Worm (Caenorhabditis elegans): ENCODE results near the gene F56D2.8.
A peak's percentile ranks its signal among the peaks of the same experiment; 100 is the strongest.

F56D2.8 gene

ce11 chrIII:5552072-5552667, 30.5 kb downstream of the F56D2.8 start, which contains the start of gene F09F7.6:
F09F7.6 (minus strand) TSS chrIII:5552135.
- TF ChIP-seq C34F6.9 (tag; optimal IDR thresholded peaks at IDR 0.05), result peak; percentile 65
- no peak for TF ChIP-seq sem-4 (tag; optimal IDR thresholded peaks at IDR 0.05)
- TF ChIP-seq ztf-4 (tag; optimal IDR thresholded peaks at IDR 0.05), result peak; percentile 46
- TF ChIP-seq nhr-21 (tag; optimal IDR thresholded peaks at IDR 0.05), result peak; percentile 74
- peak; percentile 82 for TF ChIP-seq sma-3 (GFP tag; optimal IDR thresholded peaks at IDR 0.05)
- TF ChIP-seq unc-39 (tag; optimal IDR thresholded peaks at IDR 0.05), result no peak
- peak; percentile 40 for TF ChIP-seq elt-1 (tag; optimal IDR thresholded peaks at IDR 0.05)
- TF ChIP-seq unc-55 (GFP tag; optimal IDR thresholded peaks at IDR 0.05), result no peak
- TF ChIP-seq peb-1 (tag; optimal IDR thresholded peaks at IDR 0.05), result no peak
- no peak for TF ChIP-seq ceh-82 (tag; optimal IDR thresholded peaks at IDR 0.05)
- no peak for TF ChIP-seq alr-1 (tag; optimal IDR thresholded peaks at IDR 0.05)
- no peak for TF ChIP-seq elt-3 (tag; optimal IDR thresholded peaks at IDR 0.05)
- TF ChIP-seq fos-1 (tag; optimal IDR thresholded peaks at IDR 0.05), result peak; percentile 51
- TF ChIP-seq aly-2 (tag; optimal IDR thresholded peaks at IDR 0.05), result no peak
- peak; percentile 78 for TF ChIP-seq crh-2 (tag; optimal IDR thresholded peaks at IDR 0.05)
- TF ChIP-seq blmp-1 (tag; optimal IDR thresholded peaks at IDR 0.05; ENCODE audit: insufficient read depth), result peak; percentile 48
- no peak for TF ChIP-seq ztf-11 (tag; optimal IDR thresholded peaks at IDR 0.05)
- peak; percentile 95 for TF ChIP-seq sma-9 (GFP tag; optimal IDR thresholded peaks at IDR 0.05)
- TF ChIP-seq sma-9 (tag; optimal IDR thresholded peaks at IDR 0.05), result peak; percentile 36
- no peak for TF ChIP-seq unc-62 (GFP tag; optimal IDR thresholded peaks at IDR 0.05)
- peak; percentile 91 for TF ChIP-seq nhr-129 (tag; optimal IDR thresholded peaks at IDR 0.05)
- TF ChIP-seq lsy-2 (tag; optimal IDR thresholded peaks at IDR 0.05), result peak in 1 of 2 experiments; percentile 74
- TF ChIP-seq ama-1 (optimal IDR thresholded peaks at IDR 0.05), result peak; percentile 15
- TF ChIP-seq nhr-10 (tag; optimal IDR thresholded peaks at IDR 0.05), result no peak
- TF ChIP-seq ZK546.5 (tag; optimal IDR thresholded peaks at IDR 0.05), result no peak
- no peak for TF ChIP-seq nhr-23 (tag; optimal IDR thresholded peaks at IDR 0.05)
- no peak for TF ChIP-seq mab-5 (tag; optimal IDR thresholded peaks at IDR 0.05)
- peak; percentile 60 for TF ChIP-seq gmeb-1 (tag; optimal IDR thresholded peaks at IDR 0.05)
- no peak for TF ChIP-seq nhr-11 (tag; optimal IDR thresholded peaks at IDR 0.05)
- TF ChIP-seq F13H6.1 (tag; optimal IDR thresholded peaks at IDR 0.05), result peak; percentile 75
- TF ChIP-seq lin-11 (tag; optimal IDR thresholded peaks at IDR 0.05), result no peak
- no peak for TF ChIP-seq lin-39 (tag; optimal IDR thresholded peaks at IDR 0.05)
- TF ChIP-seq skn-1 (tag; optimal IDR thresholded peaks at IDR 0.05), result no peak
- peak; percentile 65 to 68 for TF ChIP-seq mdl-1 (tag; optimal IDR thresholded peaks at IDR 0.05)
- peak; percentile 79 for TF ChIP-seq nhr-25 (tag; optimal IDR thresholded peaks at IDR 0.05)
- TF ChIP-seq snpc-4 (tag; optimal IDR thresholded peaks at IDR 0.05), result no peak
- no peak for TF ChIP-seq ztf-1 (GFP tag; conservative IDR thresholded peaks at IDR 0.05)

ce11 chrIII:5550844-5551243, 31.8 kb downstream of the F56D2.8 start:
- TF ChIP-seq sma-3 (GFP tag; optimal IDR thresholded peaks at IDR 0.05) (peak; percentile 24), snpc-4 (tag; optimal IDR thresholded peaks at IDR 0.05) (no peak), mbf-1 (tag; optimal IDR thresholded peaks at IDR 0.05) (no peak), ama-1 (optimal IDR thresholded peaks at IDR 0.05) (peak; percentile 79), lin-13 (GFP tag; optimal IDR thresholded peaks at IDR 0.05) (peak; percentile 31), ztf-4 (tag; optimal IDR thresholded peaks at IDR 0.05) (peak; percentile 46), lsy-2 (tag; optimal IDR thresholded peaks at IDR 0.05) (peak in 1 of 2 experiments; percentile 19), nhr-129 (tag; optimal IDR thresholded peaks at IDR 0.05) (peak; percentile 26), Y55F3AM.14 (GFP tag; optimal IDR thresholded peaks at IDR 0.05) (no peak), ztf-11 (tag; optimal IDR thresholded peaks at IDR 0.05) (no peak), crh-2 (tag; optimal IDR thresholded peaks at IDR 0.05) (peak; percentile 8)

- TF ChIP-seq zag-1 (tag; optimal IDR thresholded peaks at IDR 0.05), result no peak
- peak; percentile 44 for TF ChIP-seq nhr-25 (tag; optimal IDR thresholded peaks at IDR 0.05)
- peak; percentile 31 for TF ChIP-seq blmp-1 (tag; optimal IDR thresholded peaks at IDR 0.05; ENCODE audit: insufficient read depth)
- TF ChIP-seq nhr-21 (tag; optimal IDR thresholded peaks at IDR 0.05), result peak; percentile 34
- peak; percentile 29 for TF ChIP-seq fos-1 (tag; optimal IDR thresholded peaks at IDR 0.05)
- peak; percentile 24 for TF ChIP-seq sma-9 (GFP tag; optimal IDR thresholded peaks at IDR 0.05)
- TF ChIP-seq sma-9 (tag; optimal IDR thresholded peaks at IDR 0.05), result no peak
- peak; percentile 38 for TF ChIP-seq nhr-129 (tag; optimal IDR thresholded peaks at IDR 0.05)
- peak; percentile 6 for TF ChIP-seq sma-3 (GFP tag; optimal IDR thresholded peaks at IDR 0.05)
- no peak for TF ChIP-seq lin-39 (tag; optimal IDR thresholded peaks at IDR 0.05)
These were observed 32.5 kb downstream of the F56D2.8 start for ce11 chrIII:5550193-5550592.
